Fruit fly (Drosophila melanogaster) whole organism, pupa: Measurements from ENCODE around the gene Gasp.

Experiments used
- CG10348 ChIP-seq: fragments of 200-800 bp; sonication (Bioruptor generic); IDR thresholded peaks from 2 replicates; pipeline ENCODE4 v1.3.6; 2022; ENCODE audit warnings: missing biosample characterization, missing genetic modification characterization
- CG12605 ChIP-seq: fragments of 200-800 bp; sonication (Bioruptor generic); IDR thresholded peaks from 2 replicates; pipeline ENCODE4 v1.3.6; 2022; ENCODE audit warnings: missing biosample characterization, missing genetic modification characterization
- CG13204 ChIP-seq: fragments of 200-800 bp; sonication (Bioruptor generic); optimal IDR thresholded peaks from 2 replicates; lab custom pipeline; 2018; ENCODE audit warnings: missing biosample characterization, mild to moderate bottlenecking, missing genetic modification characterization, moderate library complexity
- CG14655 ChIP-seq: fragments of 200-800 bp; sonication (Bioruptor generic); optimal IDR thresholded peaks from 3 replicates; lab custom pipeline; 2017; ENCODE audit warnings: mild to moderate bottlenecking, missing biosample characterization, missing genetic modification reagents, missing genetic modification characterization
- CG15710 ChIP-seq: fragments of 200-800 bp; sonication (Bioruptor generic); optimal IDR thresholded peaks from 2 replicates; lab custom pipeline; 2018; ENCODE audit warnings: missing biosample characterization, mild to moderate bottlenecking, missing genetic modification characterization, moderate library complexity
- CG17806 ChIP-seq: fragments of 200-800 bp; sonication (Bioruptor generic); optimal IDR thresholded peaks from 2 replicates; lab custom pipeline; 2018; ENCODE audit warnings: missing biosample characterization, mild to moderate bottlenecking, missing genetic modification characterization, moderate library complexity
- CG32121 ChIP-seq: fragments of 200-800 bp; sonication (Bioruptor generic); IDR thresholded peaks from 2 replicates; pipeline ENCODE4 v1.3.6; 2022; ENCODE audit warnings: missing biosample characterization, missing genetic modification characterization
- CG34367 ChIP-seq: fragments of 200-800 bp; sonication (Bioruptor generic); optimal IDR thresholded peaks from 2 replicates; lab custom pipeline; 2018; ENCODE audit warnings: missing biosample characterization, mild to moderate bottlenecking, missing genetic modification characterization
- CG4496 ChIP-seq: fragments of 200-800 bp; sonication (Bioruptor generic); IDR thresholded peaks from 3 replicates; pipeline ENCODE4 v1.3.6; 2022; ENCODE audit warnings: missing biosample characterization, missing genetic modification characterization
- CG8159 ChIP-seq: fragments of 200-800 bp; sonication (Bioruptor generic); optimal IDR thresholded peaks from 3 replicates; lab custom pipeline; 2018; ENCODE audit warnings: missing biosample characterization, mild to moderate bottlenecking, missing genetic modification characterization, moderate library complexity
- CG8301 ChIP-seq: fragments of 200-800 bp; sonication (Bioruptor generic); optimal IDR thresholded peaks from 2 replicates; lab custom pipeline; 2018; ENCODE audit warnings: missing biosample characterization, mild to moderate bottlenecking, missing genetic modification characterization
- CG9948 ChIP-seq: fragments of 200-800 bp; sonication (Bioruptor generic); optimal IDR thresholded peaks from 2 replicates; lab custom pipeline; 2018; ENCODE audit warnings: missing biosample characterization, mild to moderate bottlenecking, missing genetic modification characterization, moderate library complexity
- D1 ChIP-seq: fragments of 200-800 bp; sonication (Bioruptor generic); optimal IDR thresholded peaks from 2 replicates; lab custom pipeline; 2018; ENCODE audit warnings: missing biosample characterization, mild to moderate bottlenecking, missing genetic modification characterization, moderate library complexity
- EcR ChIP-seq: fragments of 200-800 bp; sonication (Bioruptor generic); optimal IDR thresholded peaks from 3 replicates; lab custom pipeline; 2019; ENCODE audit warnings: missing biosample characterization, missing genetic modification characterization, mild to moderate bottlenecking, moderate library complexity, missing genetic modification reagents
- Ets98B ChIP-seq: fragments of 200-800 bp; sonication (Bioruptor generic); IDR thresholded peaks from 2 replicates; pipeline ENCODE4 v1.3.6; 2022; ENCODE audit warnings: missing biosample characterization, missing genetic modification characterization
- Pif1A ChIP-seq: fragments of 200-800 bp; sonication (Bioruptor generic); optimal IDR thresholded peaks from 3 replicates; lab custom pipeline; 2016; ENCODE audit warnings: missing biosample characterization, missing genetic modification characterization
- Pif1B ChIP-seq: fragments of 200-800 bp; sonication (Bioruptor generic); optimal IDR thresholded peaks from 3 replicates; lab custom pipeline; 2016; ENCODE audit warnings: missing biosample characterization, missing genetic modification characterization
- Snoo ChIP-seq: fragments of 200-800 bp; sonication (Bioruptor generic); optimal IDR thresholded peaks from 3 replicates; lab custom pipeline; 2017; ENCODE audit warnings: missing biosample characterization, mild to moderate bottlenecking, missing genetic modification characterization, inconsistent platforms
- fd96Ca ChIP-seq: fragments of 200-800 bp; sonication (Bioruptor generic); IDR thresholded peaks from 3 replicates; pipeline ENCODE4 v1.3.6; 2022; ENCODE audit warnings: missing biosample characterization, missing genetic modification characterization
- gl ChIP-seq: fragments of 200-800 bp; sonication (Bioruptor generic); optimal IDR thresholded peaks from 2 replicates; lab custom pipeline; 2018; ENCODE audit warnings: missing biosample characterization, mild to moderate bottlenecking, missing genetic modification characterization
- rn ChIP-seq: fragments of 200-800 bp; sonication (Bioruptor generic); IDR thresholded peaks from 2 replicates; pipeline ENCODE4 v1.3.6; 2022; ENCODE audit warnings: missing biosample characterization, missing genetic modification characterization

The Gasp gene

DNA sequence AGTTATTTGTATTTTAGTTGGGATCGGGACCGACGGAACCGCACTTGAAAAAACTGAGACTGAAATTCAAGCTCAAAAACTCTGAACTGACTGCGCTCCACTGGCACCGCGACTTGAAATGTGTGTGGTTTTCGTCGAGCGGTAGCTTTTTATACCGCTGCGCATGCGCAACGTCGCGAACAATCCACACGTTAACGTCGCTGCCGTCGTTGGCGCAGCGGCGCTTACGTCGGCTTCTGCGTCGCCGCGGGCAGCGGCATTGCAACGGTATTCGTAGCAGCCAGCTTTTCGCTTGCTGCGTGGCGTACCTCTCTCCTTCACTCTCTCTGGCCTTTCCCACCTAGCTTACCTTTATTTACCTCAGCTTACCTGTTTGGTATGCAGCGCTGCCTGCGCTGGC is at the start of gene Gasp:
TSS of gene Gasp (minus strand) at position 124 of the 400 bp plus-strand sequence.
- TF ChIP-seq CG13204 (GFP tag; lab: Kevin White, UChicago), result peak; percentile 25
- no peak; the same call in 1 of the 2 replicates for TF ChIP-seq Ets98B (GFP tag; lab: Robert Waterston, UW)
- TF ChIP-seq CG15710 (tag; lab: Kevin White, UChicago), result no peak
- TF ChIP-seq CG8159 (tag; lab: Kevin White, UChicago), result no peak
- TF ChIP-seq CG8301, result no peak
- TF ChIP-seq CG12605 (GFP tag; lab: Robert Waterston, UW), result 0 out of 2 replicates have a peak, but pooled peaks have one; percentile 7
- no peak for TF ChIP-seq D1 (tag; lab: Kevin White, UChicago)
- no peak for TF ChIP-seq Pif1A (GFP tag; lab: Kevin White, UChicago)
- TF ChIP-seq EcR (GFP tag; lab: Kevin White, UChicago), result peak; percentile 29
- 0 out of 2 replicates have a peak, but pooled peaks have one; percentile 15 for TF ChIP-seq CG32121

DNA sequence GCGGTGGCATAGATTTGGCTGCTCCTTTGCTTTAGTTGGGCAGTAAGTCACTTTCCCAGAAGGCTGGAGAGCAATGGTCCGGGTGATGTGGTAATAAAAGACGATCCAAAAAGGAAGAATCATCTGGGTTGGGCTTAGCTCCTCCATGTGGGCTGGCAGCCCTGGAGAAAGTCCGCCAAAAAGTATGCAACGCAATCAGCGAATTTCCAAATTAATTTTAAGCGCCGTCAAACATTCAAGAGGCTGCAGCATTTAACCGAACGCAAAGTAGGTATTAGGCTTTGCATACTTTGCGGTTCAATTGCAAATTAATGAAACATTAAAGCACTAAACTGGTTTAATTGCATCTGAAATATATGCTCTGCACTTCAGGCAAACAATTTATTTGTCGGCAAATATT is 48.9 kb upstream of the Gasp start:
- TF ChIP-seq Ets98B (GFP tag; lab: Robert Waterston, UW) (no peak), gl (no peak), CG8159 (tag; lab: Kevin White, UChicago) (no peak), fd96Ca (GFP tag; lab: Robert Waterston, UW) (no peak), Pif1B (GFP tag; lab: Kevin White, UChicago) (no peak), EcR (GFP tag; lab: Kevin White, UChicago) (no peak), CG9948 (tag; lab: Kevin White, UChicago) (no peak), CG4496 (GFP tag; lab: Robert Waterston, UW) (no peak)

DNA sequence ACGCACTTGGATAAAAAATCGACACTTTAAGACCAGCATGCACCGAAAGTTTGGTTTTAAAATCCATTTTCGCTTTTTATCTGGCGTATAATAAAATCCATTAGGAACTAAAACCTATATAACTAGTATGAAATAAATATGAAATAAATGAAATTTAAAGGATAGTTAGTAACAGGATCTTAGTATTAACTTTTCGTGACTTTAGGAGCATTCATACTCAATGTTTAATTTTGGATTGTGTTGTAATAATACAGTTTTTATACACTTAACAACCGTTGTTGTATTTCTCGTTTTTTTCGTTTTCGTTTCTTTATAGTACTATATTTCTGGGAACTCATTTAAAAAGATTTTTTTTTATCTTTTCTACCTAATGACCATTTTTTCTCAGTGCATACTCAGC is 48.4 kb upstream of the Gasp start:
- TF ChIP-seq CG8301, result peak; percentile 12
- no peak for TF ChIP-seq Snoo
- peak; percentile 7 for TF ChIP-seq CG8159 (tag; lab: Kevin White, UChicago)
- peak; percentile 64 for TF ChIP-seq CG14655 (GFP tag; lab: Kevin White, UChicago)
- peak; percentile 9 for TF ChIP-seq CG9948 (tag; lab: Kevin White, UChicago)
- TF ChIP-seq, all 21 proteins: peak for 4

DNA sequence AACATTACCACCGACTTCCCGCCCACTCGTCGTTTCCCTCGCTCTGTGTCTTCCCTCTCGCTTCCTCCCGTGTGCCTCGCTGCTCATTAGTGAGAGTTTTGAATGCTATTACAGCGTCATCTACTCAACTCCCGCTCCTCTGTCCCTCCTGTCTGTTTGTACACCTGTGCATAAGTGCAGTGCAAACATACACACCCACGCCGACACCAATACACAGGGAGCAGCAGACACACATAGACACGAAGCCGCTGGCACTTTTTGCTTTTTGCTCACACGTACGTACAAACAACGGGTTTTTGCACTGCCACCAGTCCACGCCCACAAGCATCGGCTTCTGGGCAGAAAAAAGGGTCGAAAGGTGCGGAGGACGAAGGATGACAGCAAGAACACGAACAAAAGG is 41.1 kb upstream of the Gasp start:
- TF ChIP-seq EcR (GFP tag; lab: Kevin White, UChicago) (no peak), CG4496 (GFP tag; lab: Robert Waterston, UW) (peak; percentile 25; the same call in 1 of the 3 replicates), CG13204 (GFP tag; lab: Kevin White, UChicago) (peak; percentile 62)

DNA sequence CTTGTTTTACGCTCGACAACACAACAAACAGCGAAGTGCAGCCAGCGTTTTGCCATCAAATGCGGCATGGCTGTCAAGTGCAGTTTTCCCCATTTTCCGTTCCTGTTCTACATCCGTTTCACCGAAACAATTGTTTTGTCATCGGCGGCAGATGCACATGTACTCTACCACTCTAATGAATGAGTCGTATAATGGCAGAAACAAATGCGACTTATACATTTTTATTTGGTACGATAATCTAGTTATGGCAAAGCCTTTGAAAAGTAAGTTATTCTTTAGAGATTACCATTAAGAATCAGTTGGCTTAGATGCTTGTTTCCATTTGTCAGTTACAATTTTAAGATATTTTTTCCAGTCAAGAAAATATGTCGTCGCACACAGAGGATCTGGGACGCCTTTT is 21.6 kb upstream of the Gasp start, which contains the start of gene Vha14-2:
TSS of gene Vha14-2 (plus strand) at position 301 of the 400 bp plus-strand sequence.
- TF ChIP-seq CG34367 (no peak), fd96Ca (GFP tag; lab: Robert Waterston, UW) (no peak), Pif1A (GFP tag; lab: Kevin White, UChicago) (no peak), CG13204 (GFP tag; lab: Kevin White, UChicago) (no peak), CG8159 (tag; lab: Kevin White, UChicago) (no peak), CG12605 (GFP tag; lab: Robert Waterston, UW) (no peak), Snoo (no peak), CG17806 (tag; lab: Kevin White, UChicago) (no peak), D1 (tag; lab: Kevin White, UChicago) (no peak), CG8301 (no peak), EcR (GFP tag; lab: Kevin White, UChicago) (no peak), CG14655 (GFP tag; lab: Kevin White, UChicago) (no peak), gl (no peak), Pif1B (GFP tag; lab: Kevin White, UChicago) (no peak), CG32121 (no peak), Ets98B (GFP tag; lab: Robert Waterston, UW) (no peak)

DNA sequence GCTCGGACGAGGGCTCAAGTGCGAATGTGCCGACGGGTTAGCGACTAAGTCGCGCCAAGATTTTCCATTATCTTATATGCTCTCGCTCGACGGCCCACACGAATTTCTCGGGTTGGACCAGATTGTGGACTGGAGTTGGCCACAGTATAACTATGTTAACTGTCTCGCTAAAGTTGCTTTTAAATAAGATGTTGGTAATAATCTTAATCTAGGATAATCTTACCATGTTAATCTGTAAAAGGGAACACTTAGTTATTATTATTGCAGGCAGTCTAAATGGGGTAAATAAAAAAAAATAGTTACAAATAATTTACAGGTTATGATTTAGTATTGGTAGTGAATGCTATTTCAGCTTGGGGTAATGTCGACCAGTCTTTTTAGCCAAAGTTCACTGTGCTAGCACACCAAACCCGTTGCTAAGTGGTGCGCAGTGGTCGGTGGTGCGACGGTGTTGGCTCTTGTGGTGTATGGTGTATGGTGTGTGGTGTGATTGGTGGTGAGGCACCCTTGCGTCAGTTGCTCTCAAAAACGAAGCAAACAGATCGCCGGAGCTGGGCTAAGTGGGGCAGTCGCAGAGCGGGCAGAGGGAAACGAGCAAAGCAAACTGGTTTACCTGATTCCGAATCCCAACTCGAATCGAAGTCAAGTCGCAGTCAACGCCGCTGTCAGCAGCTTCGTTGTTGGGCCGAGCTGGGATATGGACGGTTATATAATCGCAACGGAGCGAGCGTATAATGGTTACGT is 11.7 kb upstream of the Gasp start, which contains the start of gene Obp83g:
TSS of gene Obp83g (minus strand) at position 51 of the 744 bp plus-strand sequence.
- TF ChIP-seq CG9948 (tag; lab: Kevin White, UChicago) (peak; percentile 75), D1 (tag; lab: Kevin White, UChicago) (peak; percentile 3), fd96Ca (GFP tag; lab: Robert Waterston, UW) (peak; percentile 22; the same call in 1 of the 3 replicates), EcR (GFP tag; lab: Kevin White, UChicago) (peak; percentile 45), Pif1A (GFP tag; lab: Kevin White, UChicago) (peak; percentile 77), CG13204 (GFP tag; lab: Kevin White, UChicago) (peak; percentile 42), CG32121 (peak; percentile 67; the same call in 1 of the 2 replicates), Snoo (peak; percentile 59), rn (GFP tag; lab: Robert Waterston, UW) (no peak), CG15710 (tag; lab: Kevin White, UChicago) (peak; percentile 85), CG14655 (GFP tag; lab: Kevin White, UChicago) (peak; percentile 79), gl (peak; percentile 56), CG8301 (peak; percentile 76), CG12605 (GFP tag; lab: Robert Waterston, UW) (no peak), Pif1B (GFP tag; lab: Kevin White, UChicago) (peak; percentile 70), Ets98B (GFP tag; lab: Robert Waterston, UW) (peak; percentile 60; the same call in 1 of the 2 replicates), CG4496 (GFP tag; lab: Robert Waterston, UW) (peak; percentile 65), CG8159 (tag; lab: Kevin White, UChicago) (peak; percentile 88), CG34367 (peak; percentile 77), CG10348 (GFP tag; lab: Robert Waterston, UW) (peak; percentile 14; the same call in 1 of the 2 replicates), CG17806 (tag; lab: Kevin White, UChicago) (peak; percentile 70)
